Fruit fly (Drosophila melanogaster) whole organism, adult: ENCODE data around the gene CG32432.

Source experiments
- CG11617 ChIP-seq: fragments of 200-800 bp; sonication (Bioruptor generic); optimal IDR thresholded peaks from 2 replicates; lab custom pipeline; 2017; ENCODE audit warnings: mild to moderate bottlenecking, missing biosample characterization, missing genetic modification reagents, missing genetic modification characterization
- CG12768 ChIP-seq: fragments of 200-800 bp; sonication (Bioruptor generic); optimal IDR thresholded peaks from 2 replicates; lab custom pipeline; 2017; ENCODE audit warnings: missing biosample characterization, missing genetic modification characterization, mild to moderate bottlenecking, moderate library complexity, missing genetic modification reagents
- CG14711 ChIP-seq: fragments of 200-800 bp; sonication (Bioruptor generic); optimal IDR thresholded peaks from 2 replicates; lab custom pipeline; 2018; ENCODE audit warnings: missing biosample characterization, mild to moderate bottlenecking, missing genetic modification characterization, moderate library complexity
- CG1620 ChIP-seq: fragments of 200-800 bp; sonication (Bioruptor generic); optimal IDR thresholded peaks from 2 replicates; lab custom pipeline; 2016; ENCODE audit warnings: missing biosample characterization, missing genetic modification characterization
- CG33017 ChIP-seq: fragments of 200-800 bp; sonication (Bioruptor generic); optimal IDR thresholded peaks from 2 replicates; lab custom pipeline; 2018; ENCODE audit warnings: missing biosample characterization, mild to moderate bottlenecking, missing genetic modification characterization, moderate library complexity
- CG5204 ChIP-seq: fragments of 200-800 bp; sonication (Bioruptor generic); optimal IDR thresholded peaks from 2 replicates; lab custom pipeline; 2016; ENCODE audit warnings: missing biosample characterization, missing genetic modification characterization
- CG7045 ChIP-seq: fragments of 200-800 bp; sonication (Bioruptor generic); optimal IDR thresholded peaks from 2 replicates; lab custom pipeline; 2017; ENCODE audit warnings: missing biosample characterization, mild to moderate bottlenecking, missing genetic modification characterization
- CG7101 ChIP-seq: fragments of 200-800 bp; sonication (Bioruptor generic); optimal IDR thresholded peaks from 2 replicates; lab custom pipeline; 2018; ENCODE audit warnings: missing biosample characterization, mild to moderate bottlenecking, missing genetic modification characterization, moderate library complexity
- Clk ChIP-seq: fragments of 200-800 bp; sonication (Bioruptor generic); optimal IDR thresholded peaks from 2 replicates; lab custom pipeline; 2017; ENCODE audit warnings: missing biosample characterization, missing genetic modification characterization
- Crg-1 ChIP-seq: fragments of 200-800 bp; sonication (Bioruptor generic); optimal IDR thresholded peaks from 2 replicates; lab custom pipeline; 2016; ENCODE audit warnings: missing biosample characterization, missing genetic modification characterization
- Hr96 ChIP-seq: fragments of 200-800 bp; sonication (Bioruptor generic); optimal IDR thresholded peaks from 2 replicates; lab custom pipeline; 2016; ENCODE audit warnings: missing biosample characterization, missing genetic modification characterization
- Mnt ChIP-seq: fragments of 200-800 bp; sonication (Bioruptor generic); optimal IDR thresholded peaks from 2 replicates; lab custom pipeline; 2016; ENCODE audit warnings: missing biosample characterization, mild to moderate bottlenecking, missing genetic modification characterization
- bab1 ChIP-seq: fragments of 200-800 bp; sonication (Bioruptor generic); optimal IDR thresholded peaks from 3 replicates; lab custom pipeline; 2019; ENCODE audit warnings: missing biosample characterization, mild to moderate bottlenecking, missing genetic modification characterization, moderate library complexity
- cic ChIP-seq: fragments of 200-800 bp; sonication (Bioruptor generic); optimal IDR thresholded peaks from 2 replicates; lab custom pipeline; 2017; ENCODE audit warnings: missing biosample characterization, mild to moderate bottlenecking, missing genetic modification characterization, moderate library complexity
- cnc ChIP-seq, 2 experiments: fragments of >200 bp; optimal IDR thresholded peaks; 2 replicates each; lab custom pipeline; 2017
- kay ChIP-seq: fragments of 200-800 bp; sonication (Bioruptor generic); peaks from one replicate; lab custom pipeline; 2016; ENCODE audit warnings: missing biosample characterization, missing genetic modification characterization, borderline replicate concordance
- ovo ChIP-seq: fragments of 200-800 bp; sonication (Bioruptor generic); optimal IDR thresholded peaks from 2 replicates; lab custom pipeline; 2016; ENCODE audit warnings: missing biosample characterization, missing genetic modification characterization
- pad ChIP-seq: fragments of 200-800 bp; sonication (Bioruptor generic); optimal IDR thresholded peaks from 3 replicates; lab custom pipeline; 2017; ENCODE audit warnings: missing biosample characterization, missing genetic modification characterization, mild to moderate bottlenecking, moderate library complexity, missing genetic modification reagents
- tj ChIP-seq: fragments of 200-800 bp; sonication (Bioruptor generic); optimal IDR thresholded peaks from 3 replicates; lab custom pipeline; 2017; ENCODE audit warnings: missing biosample characterization, mild to moderate bottlenecking, missing genetic modification characterization, moderate library complexity
- toe ChIP-seq: fragments of 200-800 bp; sonication (Bioruptor generic); optimal IDR thresholded peaks from 2 replicates; lab custom pipeline; 2016; ENCODE audit warnings: missing biosample characterization, missing genetic modification characterization

CG32432 gene

dm6 chr3L:20837040-20837830 lies 47.8 kb downstream of the CG32432 start, which contains the start of gene CG13255:
Gene CG13255 (plus strand): TSS chr3L:20837488.
- TF ChIP-seq CG7101 (peak; percentile 52), pad (GFP tag; lab: Kevin White, UChicago) (peak; percentile 42), CG7045 (GFP tag; lab: Kevin White, UChicago) (peak; percentile 63), tj (GFP tag; lab: Kevin White, UChicago) (peak; percentile 44), Clk (no peak), toe (GFP tag; lab: Kevin White, UChicago) (peak; percentile 56), kay (GFP tag; lab: Kevin White, UChicago) (peak; percentile 35), Crg-1 (GFP tag; lab: Kevin White, UChicago) (no peak), cnc (optimal IDR thresholded peaks at IDR 0.05; lab: Kevin White, UChicago) (no peak), CG14711 (peak; percentile 20), bab1 (GFP tag; lab: Kevin White, UChicago) (no peak), cic (GFP tag; lab: Kevin White, UChicago) (no peak), Hr96 (GFP tag; lab: Kevin White, UChicago) (peak; percentile 58), CG5204 (GFP tag; lab: Kevin White, UChicago) (peak; percentile 75), CG1620 (GFP tag; lab: Kevin White, UChicago) (peak; percentile 14), Mnt (GFP tag; lab: Kevin White, UChicago) (peak; percentile 11), ovo (no peak), CG11617 (GFP tag; lab: Kevin White, UChicago) (peak; percentile 86), CG33017 (tag; lab: Kevin White, UChicago) (peak; percentile 63), CG12768 (GFP tag; lab: Kevin White, UChicago) (peak; percentile 68)

dm6 chr3L:20835882-20836281 lies 49.1 kb downstream of the CG32432 start, which contains the start of gene CG3288:
Gene CG3288 (plus strand): TSS chr3L:20836182.
- TF ChIP-seq tj (GFP tag; lab: Kevin White, UChicago) (no peak), ovo (no peak), CG14711 (no peak), cic (GFP tag; lab: Kevin White, UChicago) (no peak), CG7045 (GFP tag; lab: Kevin White, UChicago) (no peak), CG33017 (tag; lab: Kevin White, UChicago) (no peak), Mnt (GFP tag; lab: Kevin White, UChicago) (no peak), toe (GFP tag; lab: Kevin White, UChicago) (no peak), Crg-1 (GFP tag; lab: Kevin White, UChicago) (no peak), cnc (optimal IDR thresholded peaks at IDR 0.05; lab: Kevin White, UChicago) (no peak), CG11617 (GFP tag; lab: Kevin White, UChicago) (no peak), Hr96 (GFP tag; lab: Kevin White, UChicago) (no peak), kay (GFP tag; lab: Kevin White, UChicago) (no peak), Clk (no peak)

- no peak for TF ChIP-seq kay (GFP tag; lab: Kevin White, UChicago)
- no peak for TF ChIP-seq cnc (optimal IDR thresholded peaks at IDR 0.05; lab: Kevin White, UChicago)
- TF ChIP-seq CG7045 (GFP tag; lab: Kevin White, UChicago), result no peak
- no peak for TF ChIP-seq pad (GFP tag; lab: Kevin White, UChicago)
- no peak for TF ChIP-seq CG33017 (tag; lab: Kevin White, UChicago)
- TF ChIP-seq CG14711, result no peak
- TF ChIP-seq CG1620 (GFP tag; lab: Kevin White, UChicago), result no peak
- no peak for TF ChIP-seq Clk
- TF ChIP-seq CG5204 (GFP tag; lab: Kevin White, UChicago), result no peak
- TF ChIP-seq Hr96 (GFP tag; lab: Kevin White, UChicago), result no peak
- TF ChIP-seq bab1 (GFP tag; lab: Kevin White, UChicago), result no peak
- TF ChIP-seq Mnt (GFP tag; lab: Kevin White, UChicago), result no peak
- no peak for TF ChIP-seq Crg-1 (GFP tag; lab: Kevin White, UChicago)
- TF ChIP-seq toe (GFP tag; lab: Kevin White, UChicago), result no peak
- TF ChIP-seq CG12768 (GFP tag; lab: Kevin White, UChicago), result no peak
Measured at dm6 chr3L:20834150-20834549, 50.8 kb downstream of the CG32432 start.

dm6 chr3L:20830361-20830760 lies 54.6 kb downstream of the CG32432 start:
- no peak for TF ChIP-seq Clk
- TF ChIP-seq CG33017 (tag; lab: Kevin White, UChicago), result peak; percentile 17
- peak; percentile 29 for TF ChIP-seq cic (GFP tag; lab: Kevin White, UChicago)

dm6 chr3L:20827962-20828361 lies 57.0 kb downstream of the CG32432 start:
- no peak for TF ChIP-seq CG1620 (GFP tag; lab: Kevin White, UChicago)
- TF ChIP-seq Crg-1 (GFP tag; lab: Kevin White, UChicago), result no peak
- TF ChIP-seq CG5204 (GFP tag; lab: Kevin White, UChicago), result no peak
- peak; percentile 33 for TF ChIP-seq ovo
- no peak for TF ChIP-seq CG7101
